Worm (Caenorhabditis elegans) whole organism, L4 larva: Measurements from ENCODE around the gene best-7.

ENCODE experiments used
- D1046.2 ChIP-seq: fragments of 200-800 bp; sonication (Bioruptor generic); IDR thresholded peaks from 2 replicates; pipeline ENCODE4 v1.3.6; 2022; ENCODE audit warnings: missing genetic modification characterization, missing compliant biosample characterization
- F37D6.2 ChIP-seq: sonication (generic microtip); optimal IDR thresholded peaks from 2 replicates; lab custom pipeline; 2016; ENCODE audit warnings: mild to moderate bottlenecking, missing genetic modification characterization, missing compliant biosample characterization
- F49E8.2 ChIP-seq: sonication (generic microtip); optimal IDR thresholded peaks from 2 replicates; lab custom pipeline; 2016; ENCODE audit warnings: missing compliant biosample characterization, mild to moderate bottlenecking, missing genetic modification characterization, borderline replicate concordance
- R02D3.7 ChIP-seq: fragments of 150-350 bp; sonication (generic microtip); optimal IDR thresholded peaks from 3 replicates; lab custom pipeline; 2014; ENCODE audit warnings: missing biosample characterization, missing genetic modification characterization
- T20F7.1 ChIP-seq: fragments of 200-800 bp; sonication (Bioruptor generic); optimal IDR thresholded peaks from 2 replicates; lab custom pipeline; 2018; ENCODE audit warnings: mild to moderate bottlenecking, missing genetic modification characterization, missing compliant biosample characterization
- Y48G9A.11 ChIP-seq: fragments of 200-800 bp; sonication (Bioruptor generic); IDR thresholded peaks from 2 replicates; pipeline ENCODE4 v1.3.6; 2022; ENCODE audit warnings: missing genetic modification reagents, missing genetic modification characterization, missing compliant biosample characterization
- ZK546.5 ChIP-seq, 2 experiments: sonication (generic microtip); optimal IDR thresholded peaks; 2 replicates each; lab custom pipeline; 2017; ENCODE audit warnings: missing biosample characterization in 2 of 2, missing genetic modification characterization in 2 of 2
- aha-1 ChIP-seq: fragments of 150-350 bp; peaks from one replicate; lab custom pipeline; 2014; ENCODE audit warnings: missing biosample characterization, missing genetic modification characterization
- ceh-20 ChIP-seq: fragments of 200-800 bp; sonication (Bioruptor generic); IDR thresholded peaks from 2 replicates; pipeline ENCODE4 v1.3.6; 2022; ENCODE audit warnings: missing genetic modification reagents, missing genetic modification characterization, missing compliant biosample characterization
- ceh-44 ChIP-seq: fragments of 200-800 bp; sonication (Bioruptor generic); IDR thresholded peaks from 2 replicates; pipeline ENCODE4 v1.3.6; 2022; ENCODE audit warnings: missing genetic modification reagents, missing genetic modification characterization, missing compliant biosample characterization
- ctbp-1 ChIP-seq: fragments of 200-800 bp; sonication (Bioruptor generic); IDR thresholded peaks from 2 replicates; pipeline ENCODE4 v1.3.6; 2022; ENCODE audit warnings: missing genetic modification reagents, missing genetic modification characterization, missing compliant biosample characterization
- daf-16 ChIP-seq, 3 experiments: sonication (generic microtip); optimal IDR thresholded peaks; 2 replicates each; lab custom pipeline; 2016 to 2017; ENCODE audit warnings: missing genetic modification characterization in 3 of 3, missing genetic modification reagents in 3 of 3, mild to moderate bottlenecking in 2 of 3, missing compliant biosample characterization in 2 of 3, missing biosample characterization in 1 of 3, moderate library complexity in 1 of 3
- dmd-6 ChIP-seq: fragments of 200-800 bp; sonication (Bioruptor generic); IDR thresholded peaks from 2 replicates; pipeline ENCODE4 v1.3.6; 2022; ENCODE audit warnings: missing genetic modification reagents, missing genetic modification characterization, missing compliant biosample characterization
- dmd-9 ChIP-seq: fragments of 200-800 bp; sonication (Bioruptor generic); IDR thresholded peaks from 2 replicates; pipeline ENCODE4 v1.3.6; 2022; ENCODE audit warnings: missing genetic modification reagents, missing genetic modification characterization, missing compliant biosample characterization
- dve-1 ChIP-seq: sonication (generic microtip); optimal IDR thresholded peaks from 2 replicates; lab custom pipeline; 2017; ENCODE audit warnings: antibody characterized with exemption, mild to moderate bottlenecking, missing genetic modification characterization, missing compliant biosample characterization; ENCODE audit not compliant: insufficient read depth
- egl-43 ChIP-seq: fragments of 200-800 bp; sonication (Bioruptor generic); IDR thresholded peaks from 2 replicates; pipeline ENCODE4 v1.3.6; 2022; ENCODE audit warnings: missing genetic modification reagents, missing genetic modification characterization, missing compliant biosample characterization
- hif-1 ChIP-seq, 2 experiments: sonication (generic microtip); optimal IDR thresholded peaks; 2 replicates each; lab custom pipeline; 2016 to 2017; ENCODE audit warnings: missing compliant biosample characterization in 2 of 2, missing genetic modification characterization in 2 of 2, missing genetic modification reagents in 2 of 2, missing genotype in 2 of 2, mild to moderate bottlenecking in 1 of 2
- hlh-11 ChIP-seq: fragments of 200-800 bp; sonication (Bioruptor generic); optimal IDR thresholded peaks from 2 replicates; lab custom pipeline; 2018; ENCODE audit warnings: mild to moderate bottlenecking, missing genetic modification characterization, missing compliant biosample characterization
- hlh-30 ChIP-seq: sonication (generic microtip); optimal IDR thresholded peaks from 2 replicates; lab custom pipeline; 2017; ENCODE audit warnings: antibody characterized with exemption, mild to moderate bottlenecking, missing genetic modification characterization, missing compliant biosample characterization; ENCODE audit not compliant: insufficient read depth
- hmg-1.1 ChIP-seq: fragments of 200-800 bp; sonication (Bioruptor generic); IDR thresholded peaks from 2 replicates; pipeline ENCODE4 v1.3.6; 2022; ENCODE audit warnings: missing genetic modification reagents, missing genetic modification characterization, missing compliant biosample characterization
- lin-1 ChIP-seq: fragments of 200-800 bp; sonication (Bioruptor generic); IDR thresholded peaks from 2 replicates; pipeline ENCODE4 v1.3.6; 2022; ENCODE audit warnings: missing genetic modification reagents, missing genetic modification characterization, missing compliant biosample characterization
- lsy-2 ChIP-seq, 2 experiments: fragments of 150-350 bp in 1 of 2; sonication (generic microtip) in 1 of 2; optimal IDR thresholded peaks; 2 replicates each; lab custom pipeline; 2014 to 2017; ENCODE audit warnings: missing biosample characterization in 2 of 2, missing genetic modification characterization in 2 of 2
- madf-5 ChIP-seq, 2 experiments: fragments of 200-800 bp; sonication (Bioruptor generic); IDR thresholded peaks; 2 replicates each; pipeline ENCODE4 v1.3.6; 2022; ENCODE audit warnings: missing compliant biosample characterization in 2 of 2, missing genetic modification characterization in 2 of 2
- mep-1 ChIP-seq: fragments of 150-350 bp; sonication (generic microtip); optimal IDR thresholded peaks from 3 replicates; lab custom pipeline; 2014; ENCODE audit warnings: missing biosample characterization, missing genetic modification characterization
- mes-2 ChIP-seq: sonication (generic microtip); optimal IDR thresholded peaks from 2 replicates; lab custom pipeline; 2016; ENCODE audit warnings: missing genotype, mild to moderate bottlenecking, missing genetic modification characterization, missing compliant biosample characterization; ENCODE audit not compliant: poor library complexity, severe bottlenecking
- mxl-2 ChIP-seq: fragments of 200-800 bp; sonication (Bioruptor generic); conservative IDR thresholded peaks from 2 replicates; pipeline ENCODE4 v1.3.6; 2022; ENCODE audit warnings: missing genetic modification reagents, missing genetic modification characterization, missing compliant biosample characterization
- nhr-11 ChIP-seq: fragments of 150-350 bp; optimal IDR thresholded peaks from 2 replicates; lab custom pipeline; 2014; ENCODE audit warnings: missing biosample characterization, missing genetic modification characterization
- nhr-25 ChIP-seq: sonication (generic microtip); optimal IDR thresholded peaks from 2 replicates; lab custom pipeline; 2017; ENCODE audit warnings: missing genetic modification characterization, mild to moderate bottlenecking, missing compliant biosample characterization, antibody characterized with exemption, moderate library complexity, borderline replicate concordance; ENCODE audit not compliant: insufficient read depth
- nhr-28 ChIP-seq: fragments of 150-350 bp; optimal IDR thresholded peaks from 2 replicates; lab custom pipeline; 2014; ENCODE audit warnings: missing biosample characterization, missing genetic modification characterization
- nhr-41 ChIP-seq: fragments of 200-800 bp; sonication (Bioruptor generic); IDR thresholded peaks from 2 replicates; pipeline ENCODE4 v1.3.6; 2022; ENCODE audit warnings: missing genetic modification reagents, missing genetic modification characterization, missing compliant biosample characterization
- nhr-48 ChIP-seq: sonication (generic microtip); optimal IDR thresholded peaks from 2 replicates; lab custom pipeline; 2016; ENCODE audit warnings: mild to moderate bottlenecking, missing genetic modification characterization, missing compliant biosample characterization
- nhr-6 ChIP-seq: fragments of 150-350 bp; optimal IDR thresholded peaks from 2 replicates; lab custom pipeline; 2014; ENCODE audit warnings: missing biosample characterization, missing genetic modification characterization
- nhr-77 ChIP-seq: fragments of 150-350 bp; optimal IDR thresholded peaks from 2 replicates; lab custom pipeline; 2014; ENCODE audit warnings: missing biosample characterization, missing genetic modification characterization
- php-3 ChIP-seq: fragments of 200-800 bp; sonication (Bioruptor generic); IDR thresholded peaks from 2 replicates; pipeline ENCODE4 v1.3.6; 2022; ENCODE audit warnings: missing genetic modification reagents, missing genetic modification characterization, missing compliant biosample characterization
- pqm-1 ChIP-seq: sonication (generic microtip); optimal IDR thresholded peaks from 2 replicates; lab custom pipeline; 2017; ENCODE audit warnings: missing biosample characterization, missing genetic modification characterization
- snpc-1.2 ChIP-seq: fragments of 200-800 bp; sonication (Bioruptor generic); IDR thresholded peaks from 2 replicates; pipeline ENCODE4 v1.3.6; 2022; ENCODE audit warnings: missing genetic modification reagents, missing genetic modification characterization, missing compliant biosample characterization
- spr-1 ChIP-seq: sonication (generic microtip); optimal IDR thresholded peaks from 2 replicates; lab custom pipeline; 2016; ENCODE audit warnings: mild to moderate bottlenecking, missing genetic modification characterization, missing compliant biosample characterization
- tra-1 ChIP-seq: fragments of 200-800 bp; sonication (Bioruptor generic); IDR thresholded peaks from 2 replicates; pipeline ENCODE4 v1.3.6; 2022; ENCODE audit warnings: missing genetic modification reagents, missing genetic modification characterization, missing compliant biosample characterization
- unc-130 ChIP-seq: sonication (generic microtip); optimal IDR thresholded peaks from 2 replicates; lab custom pipeline; 2016; ENCODE audit warnings: missing genetic modification reagents, missing genetic modification characterization, missing compliant biosample characterization
- unc-62 ChIP-seq, 3 experiments: fragments of 150-350 bp in 1 of 3; sonication (generic microtip); optimal IDR thresholded peaks in 2 of 3; peaks in 1 of 3; 1 replicate in 1 of 3; 2 replicates in 2 of 3; lab custom pipeline; 2014 to 2017; ENCODE audit warnings: missing biosample characterization in 3 of 3, missing genetic modification characterization in 3 of 3, missing genetic modification reagents in 3 of 3, missing genotype in 1 of 3
- vab-7 ChIP-seq: fragments of 200-800 bp; sonication (Bioruptor generic); IDR thresholded peaks from 2 replicates; pipeline ENCODE4 v1.3.6; 2022; ENCODE audit warnings: missing genetic modification reagents, missing genetic modification characterization, missing compliant biosample characterization
- zag-1 ChIP-seq: fragments of 150-350 bp; optimal IDR thresholded peaks from 2 replicates; lab custom pipeline; 2014; ENCODE audit warnings: missing biosample characterization, missing genetic modification characterization
- zfp-2 ChIP-seq: sonication (generic microtip); optimal IDR thresholded peaks from 2 replicates; lab custom pipeline; 2016; ENCODE audit warnings: mild to moderate bottlenecking, missing genetic modification characterization, missing compliant biosample characterization
- ztf-7 ChIP-seq: fragments of 150-350 bp; optimal IDR thresholded peaks from 2 replicates; lab custom pipeline; 2014; ENCODE audit warnings: missing biosample characterization, missing genetic modification characterization

Gene best-7

ce11 chrIV:11180077-11180476, 50.0 kb downstream of the best-7 start:
- TF ChIP-seq lsy-2 (tag; optimal IDR thresholded peaks at IDR 0.05; lab: Kevin White, UChicago) (peak in 1 of 2 experiments; percentile 3), pqm-1 (tag; lab: Kevin White, UChicago) (no peak), unc-130 (GFP tag; lab: Kevin White, UChicago) (no peak), egl-43 (GFP tag; lab: Robert Waterston, UW) (no peak), unc-62 (GFP tag; optimal IDR thresholded peaks at IDR 0.05 in 1 of 2; lab: Kevin White, UChicago) (peak in 1 of 2 experiments; percentile 67), unc-62 (tag; optimal IDR thresholded peaks at IDR 0.05; lab: Kevin White, UChicago) (no peak), tra-1 (GFP tag; lab: Robert Waterston, UW) (no peak), nhr-28 (tag; lab: Kevin White, UChicago) (peak; percentile 99), dve-1 (tag; lab: Kevin White, UChicago) (peak; percentile 30), spr-1 (tag; lab: Kevin White, UChicago) (no peak), R02D3.7 (tag; lab: Kevin White, UChicago) (no peak), hlh-11 (tag; lab: Kevin White, UChicago) (no peak), T20F7.1 (no peak), aha-1 (peak; percentile 78), nhr-77 (tag; lab: Kevin White, UChicago) (peak; percentile 27), nhr-25 (tag; lab: Kevin White, UChicago) (no peak), ceh-20 (GFP tag; lab: Robert Waterston, UW) (no peak), zag-1 (tag; lab: Kevin White, UChicago) (no peak), F37D6.2 (tag; lab: Kevin White, UChicago) (no peak), daf-16 (GFP tag; optimal IDR thresholded peaks at IDR 0.05; lab: Kevin White, UChicago) (no peak), daf-16 (tag; optimal IDR thresholded peaks at IDR 0.05; lab: Kevin White, UChicago) (peak; percentile 41)

ce11 chrIV:11179123-11179740, 50.9 kb downstream of the best-7 start, which contains the start of gene cpt-2:
Gene cpt-2, plus strand, starts transcription at chrIV:11179645.
- TF ChIP-seq tra-1 (GFP tag; lab: Robert Waterston, UW) (peak; percentile 90), hmg-1.1 (GFP tag; lab: Robert Waterston, UW) (peak; percentile 83), D1046.2 (GFP tag; lab: Robert Waterston, UW) (0 out of 2 replicates have a peak, but pooled peaks have one; percentile 51), dmd-6 (GFP tag; lab: Robert Waterston, UW) (peak; percentile 94), zfp-2 (tag; lab: Kevin White, UChicago) (peak; percentile 32), Y48G9A.11 (peak; percentile 90), nhr-6 (peak; percentile 25), ztf-7 (tag; lab: Kevin White, UChicago) (peak; percentile 67), nhr-11 (tag; lab: Kevin White, UChicago) (peak; percentile 75), pqm-1 (tag; lab: Kevin White, UChicago) (peak; percentile 35), dmd-9 (peak; percentile 91), hlh-30 (tag; lab: Kevin White, UChicago) (peak; percentile 70), ZK546.5 (tag; optimal IDR thresholded peaks at IDR 0.05; lab: Kevin White, UChicago) (peak in 1 of 2 experiments; percentile 52), lin-1 (GFP tag; lab: Robert Waterston, UW) (peak; percentile 77), mxl-2 (GFP tag; lab: Robert Waterston, UW) (peak; percentile 60; the same call in 1 of the 2 replicates), ceh-44 (GFP tag; lab: Robert Waterston, UW) (peak; percentile 86), mep-1 (tag; lab: Kevin White, UChicago) (peak; percentile 86), madf-5 (GFP tag; IDR thresholded peaks at IDR 0.05; lab: Robert Waterston, UW) (0 out of 4 replicates have a peak, but pooled peaks of 1 of the 2 experiments have one; percentile 58), snpc-1.2 (GFP tag; lab: Robert Waterston, UW) (peak; percentile 82), nhr-41 (GFP tag; lab: Robert Waterston, UW) (peak; percentile 45; the same call in 1 of the 2 replicates), ceh-20 (GFP tag; lab: Robert Waterston, UW) (peak; percentile 94), nhr-28 (tag; lab: Kevin White, UChicago) (peak; percentile 96), vab-7 (peak; percentile 87), dve-1 (tag; lab: Kevin White, UChicago) (peak; percentile 92), php-3 (GFP tag; lab: Robert Waterston, UW) (peak; percentile 79), lsy-2 (tag; optimal IDR thresholded peaks at IDR 0.05; lab: Kevin White, UChicago) (peak; percentile 49 to 92), F49E8.2 (tag; lab: Kevin White, UChicago) (peak; percentile 61), T20F7.1 (peak; percentile 79), ctbp-1 (GFP tag; lab: Robert Waterston, UW) (peak; percentile 91), nhr-48 (tag; lab: Kevin White, UChicago) (peak; percentile 72), F37D6.2 (tag; lab: Kevin White, UChicago) (peak; percentile 74), hif-1 (tag; optimal IDR thresholded peaks at IDR 0.05; lab: Kevin White, UChicago) (peak in 1 of 2 experiments; percentile 57), mes-2 (tag; lab: Kevin White, UChicago) (peak; percentile 92)
